Fruit fly (Drosophila melanogaster) whole organism, embryonic: Measurements from ENCODE around the gene CG3862.

Source experiments
- Atf6 ChIP-seq: fragments of 200-800 bp; sonication (Bioruptor generic); IDR thresholded peaks from 2 replicates; pipeline ENCODE4 v1.3.6; 2022; ENCODE audit warnings: missing biosample characterization, missing genetic modification characterization
- Awh ChIP-seq: fragments of 200-800 bp; sonication (Bioruptor generic); IDR thresholded peaks from 2 replicates; pipeline ENCODE4, ENCODE4 v1.3.6; 2022; ENCODE audit warnings: missing biosample characterization, missing genetic modification characterization
- CG10321 ChIP-seq: fragments of 200-800 bp; sonication (Bioruptor generic); IDR thresholded peaks from 2 replicates; pipeline ENCODE4 v1.3.6; 2022; ENCODE audit warnings: missing biosample characterization, missing genetic modification characterization
- CG10431 ChIP-seq: fragments of 200-800 bp; sonication (Bioruptor generic); optimal IDR thresholded peaks from 3 replicates; lab custom pipeline; 2018; ENCODE audit warnings: missing biosample characterization, mild to moderate bottlenecking, missing genetic modification characterization
- CG10565 ChIP-seq: fragments of 200-800 bp; sonication (Bioruptor generic); optimal IDR thresholded peaks from 3 replicates; lab custom pipeline; 2016; ENCODE audit warnings: missing biosample characterization, mild to moderate bottlenecking, missing genetic modification characterization
- CG10654 ChIP-seq: fragments of 200-800 bp; sonication (Bioruptor generic); optimal IDR thresholded peaks from 2 replicates; lab custom pipeline; 2016; ENCODE audit warnings: missing biosample characterization, missing genetic modification characterization
- CG10959 ChIP-seq: fragments of 200-800 bp; sonication (Bioruptor generic); IDR thresholded peaks from 2 replicates; pipeline ENCODE4 v1.3.6; 2022; ENCODE audit warnings: missing biosample characterization, missing genetic modification characterization
- CG11504 ChIP-seq: fragments of 200-800 bp; sonication (Bioruptor generic); optimal IDR thresholded peaks from 3 replicates; lab custom pipeline; 2019; ENCODE audit warnings: missing biosample characterization, mild to moderate bottlenecking, missing genetic modification characterization, moderate library complexity
- CG12219 ChIP-seq: fragments of 200-800 bp; sonication (Bioruptor generic); optimal IDR thresholded peaks from 3 replicates; lab custom pipeline; 2018; ENCODE audit warnings: missing biosample characterization, mild to moderate bottlenecking, missing genetic modification characterization
- CG13296 ChIP-seq: fragments of 200-800 bp; sonication (Bioruptor generic); optimal IDR thresholded peaks from 3 replicates; lab custom pipeline; 2018; ENCODE audit warnings: missing biosample characterization, mild to moderate bottlenecking, missing genetic modification characterization
- CG14860 ChIP-seq: fragments of 200-800 bp; sonication (Bioruptor generic); IDR thresholded peaks from 3 replicates; pipeline ENCODE4 v1.3.6; 2022; ENCODE audit warnings: missing biosample characterization, missing genetic modification characterization; ENCODE audit not compliant: partially characterized antibody
- CG1529 ChIP-seq: fragments of 200-800 bp; sonication (Bioruptor generic); optimal IDR thresholded peaks from 3 replicates; lab custom pipeline; 2018; ENCODE audit warnings: missing biosample characterization, missing genetic modification characterization
- CG1647 ChIP-seq: fragments of 200-800 bp; sonication (Bioruptor generic); optimal IDR thresholded peaks from 3 replicates; lab custom pipeline; 2016; ENCODE audit warnings: missing biosample characterization, missing genetic modification characterization
- CG17829 ChIP-seq: fragments of 200-800 bp; optimal IDR thresholded peaks from 2 replicates; lab custom pipeline; 2019; ENCODE audit warnings: missing biosample characterization, mild to moderate bottlenecking, missing genetic modification characterization, moderate library complexity
- CG18619 ChIP-seq: fragments of 200-800 bp; sonication (Bioruptor generic); optimal IDR thresholded peaks from 3 replicates; lab custom pipeline; 2017; ENCODE audit warnings: missing biosample characterization, mild to moderate bottlenecking, missing genetic modification characterization
- CG2202 ChIP-seq: fragments of 200-800 bp; sonication (Bioruptor generic); optimal IDR thresholded peaks from 2 replicates; lab custom pipeline; 2018; ENCODE audit warnings: missing biosample characterization, mild to moderate bottlenecking, missing genetic modification characterization
- CG2678 ChIP-seq: fragments of 200-800 bp; sonication (Bioruptor generic); optimal IDR thresholded peaks from 3 replicates; lab custom pipeline; 2019; ENCODE audit warnings: missing biosample characterization, mild to moderate bottlenecking, missing genetic modification characterization, moderate library complexity
- CG30431 ChIP-seq: fragments of 200-800 bp; sonication (Bioruptor generic); optimal IDR thresholded peaks from 2 replicates; lab custom pipeline; 2017; ENCODE audit warnings: missing biosample characterization, missing genetic modification characterization
- CG31365 ChIP-seq: fragments of 200-800 bp; sonication (Bioruptor generic); optimal IDR thresholded peaks from 2 replicates; lab custom pipeline; 2018; ENCODE audit warnings: missing biosample characterization, mild to moderate bottlenecking, missing genetic modification characterization
- CG3995 ChIP-seq: fragments of 200-800 bp; sonication (Bioruptor generic); optimal IDR thresholded peaks from 3 replicates; lab custom pipeline; 2016; ENCODE audit warnings: missing biosample characterization, missing genetic modification characterization
- CG4424 ChIP-seq: fragments of 200-800 bp; sonication (Bioruptor generic); optimal IDR thresholded peaks from 3 replicates; lab custom pipeline; 2016; ENCODE audit warnings: missing biosample characterization, missing genetic modification characterization
- CG6254 ChIP-seq: fragments of 200-800 bp; sonication (Bioruptor generic); optimal IDR thresholded peaks from 3 replicates; lab custom pipeline; 2017; ENCODE audit warnings: mild to moderate bottlenecking, missing biosample characterization, missing genetic modification reagents, missing genetic modification characterization
- CG8089 ChIP-seq: fragments of 200-800 bp; sonication (Bioruptor generic); optimal IDR thresholded peaks from 3 replicates; lab custom pipeline; 2016; ENCODE audit warnings: missing biosample characterization, missing genetic modification characterization
- CG8924 ChIP-seq: fragments of 200-800 bp; optimal IDR thresholded peaks from 3 replicates; lab custom pipeline; 2019; ENCODE audit warnings: missing biosample characterization, mild to moderate bottlenecking, missing genetic modification characterization, moderate library complexity
- CrebB ChIP-seq: fragments of 200-800 bp; sonication (Bioruptor generic); optimal IDR thresholded peaks from 3 replicates; lab custom pipeline; 2018; ENCODE audit warnings: missing biosample characterization, mild to moderate bottlenecking, missing genetic modification characterization
- D19B ChIP-seq: fragments of 200-800 bp; sonication (Bioruptor generic); optimal IDR thresholded peaks from 2 replicates; lab custom pipeline; 2017; ENCODE audit warnings: missing biosample characterization, mild to moderate bottlenecking, missing genetic modification characterization
- Dek ChIP-seq: fragments of 200-800 bp; sonication (Bioruptor generic); optimal IDR thresholded peaks from 3 replicates; lab custom pipeline; 2019; ENCODE audit warnings: missing biosample characterization, mild to moderate bottlenecking, missing genetic modification characterization, moderate library complexity
- Dip2 ChIP-seq: fragments of 200-800 bp; sonication (Bioruptor generic); IDR thresholded peaks from 2 replicates; pipeline ENCODE4 v1.3.6; 2022; ENCODE audit warnings: missing biosample characterization, missing genetic modification characterization
- Dref ChIP-seq: fragments of 200-800 bp; sonication (Bioruptor generic); IDR thresholded peaks from 2 replicates; pipeline ENCODE4 v1.3.6; 2022; ENCODE audit warnings: missing biosample characterization, missing genetic modification characterization
- Drgx ChIP-seq: fragments of 200-800 bp; sonication (Bioruptor generic); IDR thresholded peaks from 2 replicates; pipeline ENCODE4 v1.3.6; 2022; ENCODE audit warnings: missing biosample characterization, missing genetic modification characterization
- Ets97D ChIP-seq: fragments of 200-800 bp; sonication (Bioruptor generic); optimal IDR thresholded peaks from 3 replicates; lab custom pipeline; 2016; ENCODE audit warnings: missing biosample characterization, missing genetic modification characterization
- Fer2 ChIP-seq: fragments of 200-800 bp; sonication (Bioruptor generic); optimal IDR thresholded peaks from 2 replicates; lab custom pipeline; 2018; ENCODE audit warnings: missing biosample characterization, mild to moderate bottlenecking, missing genetic modification characterization, moderate library complexity
- Gug ChIP-seq: fragments of 200-800 bp; sonication (Bioruptor generic); IDR thresholded peaks from 4 replicates; pipeline ENCODE4 v1.3.6; 2022; ENCODE audit warnings: missing biosample characterization, missing genetic modification characterization
- H2.0 ChIP-seq: fragments of 200-800 bp; sonication (Bioruptor generic); IDR thresholded peaks from 2 replicates; pipeline ENCODE4 v1.3.6; 2022; ENCODE audit warnings: missing biosample characterization, missing genetic modification characterization
- Hand ChIP-seq: fragments of 200-800 bp; sonication (Bioruptor generic); optimal IDR thresholded peaks from 2 replicates; lab custom pipeline; 2017; ENCODE audit warnings: mild to moderate bottlenecking, missing biosample characterization, missing genetic modification reagents, missing genetic modification characterization
- Hmr ChIP-seq: fragments of 200-800 bp; sonication (Bioruptor generic); optimal IDR thresholded peaks from 3 replicates; lab custom pipeline; 2017; ENCODE audit warnings: mild to moderate bottlenecking, missing biosample characterization, missing genetic modification reagents, missing genetic modification characterization
- crc ChIP-seq: fragments of 200-800 bp; sonication (Bioruptor generic); optimal IDR thresholded peaks from 2 replicates; lab custom pipeline; 2016; ENCODE audit warnings: missing biosample characterization, missing genetic modification characterization
- da ChIP-seq: fragments of 200-800 bp; sonication (Bioruptor generic); optimal IDR thresholded peaks from 2 replicates; lab custom pipeline; 2016; ENCODE audit warnings: missing biosample characterization, missing genetic modification characterization
- ems ChIP-seq: fragments of 200-800 bp; sonication (Bioruptor generic); optimal IDR thresholded peaks from 3 replicates; lab custom pipeline; 2016; ENCODE audit warnings: missing biosample characterization, missing genetic modification characterization
- ewg ChIP-seq: fragments of 200-800 bp; sonication (Bioruptor generic); optimal IDR thresholded peaks from 3 replicates; lab custom pipeline; 2017; ENCODE audit warnings: mild to moderate bottlenecking, missing biosample characterization, missing genetic modification reagents, missing genetic modification characterization
- gro ChIP-seq: fragments of 200-800 bp; sonication (Bioruptor generic); optimal IDR thresholded peaks from 2 replicates; lab custom pipeline; 2016; ENCODE audit warnings: missing biosample characterization, missing genetic modification characterization
- hb ChIP-seq: fragments of 200-800 bp; sonication (Bioruptor generic); IDR thresholded peaks from 3 replicates; pipeline ENCODE4 v1.3.6; 2022; ENCODE audit warnings: missing biosample characterization, missing genetic modification characterization; ENCODE audit not compliant: partially characterized antibody
- ind ChIP-seq: fragments of 200-800 bp; sonication (Bioruptor generic); optimal IDR thresholded peaks from 3 replicates; lab custom pipeline; 2016; ENCODE audit warnings: missing biosample characterization, missing genetic modification characterization
- luna ChIP-seq: fragments of 200-800 bp; sonication (Bioruptor generic); optimal IDR thresholded peaks from 2 replicates; lab custom pipeline; 2016; ENCODE audit warnings: missing biosample characterization, missing genetic modification characterization
- mam ChIP-seq: fragments of 200-800 bp; sonication (Bioruptor generic); optimal IDR thresholded peaks from 3 replicates; lab custom pipeline; 2016; ENCODE audit warnings: missing biosample characterization, missing genetic modification characterization
- p53 ChIP-seq: fragments of 200-800 bp; sonication (Bioruptor generic); optimal IDR thresholded peaks from 2 replicates; lab custom pipeline; 2016; ENCODE audit warnings: missing biosample characterization, missing genetic modification characterization
- pum ChIP-seq: fragments of 200-800 bp; sonication (Bioruptor generic); optimal IDR thresholded peaks from 2 replicates; lab custom pipeline; 2016; ENCODE audit warnings: missing biosample characterization, missing genetic modification characterization
- salm ChIP-seq: fragments of 200-800 bp; sonication (Bioruptor generic); optimal IDR thresholded peaks from 2 replicates; lab custom pipeline; 2018; ENCODE audit warnings: missing biosample characterization, mild to moderate bottlenecking, missing genetic modification characterization
- scrt ChIP-seq: fragments of 200-800 bp; sonication (Bioruptor generic); optimal IDR thresholded peaks from 2 replicates; lab custom pipeline; 2018; ENCODE audit warnings: missing biosample characterization, mild to moderate bottlenecking, missing genetic modification characterization, moderate library complexity
- sqz ChIP-seq: fragments of 200-800 bp; sonication (Bioruptor generic); optimal IDR thresholded peaks from 3 replicates; lab custom pipeline; 2018; ENCODE audit warnings: missing biosample characterization, mild to moderate bottlenecking, missing genetic modification characterization

Gene CG3862

dm6 chr2L:870749-871418 is 45.2 kb upstream of the CG3862 start (continued):
- TF ChIP-seq CG2202: peak; percentile 5
- peak; percentile 77 for TF ChIP-seq pum (GFP tag; lab: Kevin White, UChicago)
- TF ChIP-seq CG17829 (tag; lab: Kevin White, UChicago): peak; percentile 56
- TF ChIP-seq Hand (GFP tag; lab: Kevin White, UChicago): no peak
- no peak for TF ChIP-seq CG10565 (GFP tag; lab: Kevin White, UChicago)
- 0 out of 2 replicates have a peak, but pooled peaks have one; percentile 45 for TF ChIP-seq CG10321 (GFP tag; lab: Robert Waterston, UW)
- peak; percentile 29 for TF ChIP-seq sqz (GFP tag; lab: Kevin White, UChicago)
- TF ChIP-seq CG14860 (GFP tag; lab: Robert Waterston, UW): no peak
- no peak for TF ChIP-seq scrt (GFP tag; lab: Kevin White, UChicago)
- peak; percentile 71 for TF ChIP-seq Gug (GFP tag; lab: Robert Waterston, UW)
- TF ChIP-seq CG10654 (GFP tag; lab: Kevin White, UChicago): peak; percentile 60
- TF ChIP-seq Dref (GFP tag; lab: Robert Waterston, UW): peak; percentile 82
- TF ChIP-seq salm: peak; percentile 12
- peak; percentile 71 for TF ChIP-seq CG2678
- peak; percentile 79 for TF ChIP-seq H2.0 (GFP tag; lab: Robert Waterston, UW)
- TF ChIP-seq CG18619 (GFP tag; lab: Kevin White, UChicago): peak; percentile 64
- peak; percentile 78 for TF ChIP-seq ind (GFP tag; lab: Kevin White, UChicago)
- peak; percentile 72 for TF ChIP-seq ems (GFP tag; lab: Kevin White, UChicago)
- no peak for TF ChIP-seq CG6254 (GFP tag; lab: Kevin White, UChicago)
- TF ChIP-seq Awh: no peak
- no peak; the same call in 1 of the 2 replicates for TF ChIP-seq CG10959 (GFP tag; lab: Robert Waterston, UW)
- TF ChIP-seq CG1529 (GFP tag; lab: Kevin White, UChicago): peak; percentile 36
- peak; percentile 21 for TF ChIP-seq CG10431 (GFP tag; lab: Kevin White, UChicago)
- peak; percentile 53 for TF ChIP-seq Fer2
- peak; percentile 38 for TF ChIP-seq CG3995 (GFP tag; lab: Kevin White, UChicago)
- TF ChIP-seq Atf6 (GFP tag; lab: Robert Waterston, UW): peak; percentile 70
- peak; percentile 50 for TF ChIP-seq Hmr (GFP tag; lab: Kevin White, UChicago)
- TF ChIP-seq p53: peak; percentile 32
- peak; percentile 78 for TF ChIP-seq CG4424 (GFP tag; lab: Kevin White, UChicago)
- TF ChIP-seq gro: peak; percentile 50
- TF ChIP-seq CG1647 (GFP tag; lab: Kevin White, UChicago): peak; percentile 73
- TF ChIP-seq luna (GFP tag; lab: Kevin White, UChicago): peak; percentile 76
- peak; percentile 50 for TF ChIP-seq CG8089
- peak; percentile 62 for TF ChIP-seq CG12219 (GFP tag; lab: Kevin White, UChicago)
- TF ChIP-seq Dip2 (GFP tag; lab: Robert Waterston, UW): no peak
- peak; percentile 43 for TF ChIP-seq crc (GFP tag; lab: Kevin White, UChicago)
- TF ChIP-seq Dek (tag; lab: Kevin White, UChicago): peak; percentile 43
- TF ChIP-seq Drgx (GFP tag; lab: Robert Waterston, UW): peak; percentile 53
- TF ChIP-seq CG30431: peak; percentile 28
- TF ChIP-seq da: no peak
- TF ChIP-seq CrebB: peak; percentile 16
- peak; percentile 68 for TF ChIP-seq CG8924 (tag; lab: Kevin White, UChicago)
- peak; percentile 62 for TF ChIP-seq CG11504 (tag; lab: Kevin White, UChicago)
- TF ChIP-seq ewg (GFP tag; lab: Kevin White, UChicago): peak; percentile 54
- no peak for TF ChIP-seq hb
- TF ChIP-seq CG31365 (tag; lab: Kevin White, UChicago): no peak
- peak; percentile 11 for TF ChIP-seq CG13296
- peak; percentile 65 for TF ChIP-seq Ets97D (GFP tag; lab: Kevin White, UChicago)
- peak; percentile 85 for TF ChIP-seq mam (GFP tag; lab: Kevin White, UChicago)
- peak; percentile 32 for TF ChIP-seq D19B
